Worm (Caenorhabditis elegans) whole organism, L3 larva: ENCODE measurements around the gene hsp-3.

Experiments used
- ama-1 ChIP-seq: fragments of 150-350 bp; optimal IDR thresholded peaks from 2 replicates; lab custom pipeline; 2018
- daf-12 ChIP-seq: fragments of 150-350 bp; optimal IDR thresholded peaks from 2 replicates; lab custom pipeline; 2014; ENCODE audit warnings: missing biosample characterization, missing genetic modification reagents, missing genetic modification characterization
- fos-1 ChIP-seq: fragments of 150-350 bp; optimal IDR thresholded peaks from 2 replicates; lab custom pipeline; 2014; ENCODE audit warnings: missing biosample characterization, missing genetic modification characterization
- mml-1 ChIP-seq: fragments of 150-350 bp; sonication (generic microtip); optimal IDR thresholded peaks from 3 replicates; lab custom pipeline; 2014; ENCODE audit warnings: missing biosample characterization, missing genetic modification characterization
- nhr-237 ChIP-seq: fragments of 150-350 bp; optimal IDR thresholded peaks from 2 replicates; lab custom pipeline; 2014; ENCODE audit warnings: missing biosample characterization, missing genetic modification characterization
- nhr-25 ChIP-seq: sonication (generic microtip); optimal IDR thresholded peaks from 2 replicates; lab custom pipeline; 2017; ENCODE audit warnings: missing biosample characterization, missing genetic modification characterization

DNA sequence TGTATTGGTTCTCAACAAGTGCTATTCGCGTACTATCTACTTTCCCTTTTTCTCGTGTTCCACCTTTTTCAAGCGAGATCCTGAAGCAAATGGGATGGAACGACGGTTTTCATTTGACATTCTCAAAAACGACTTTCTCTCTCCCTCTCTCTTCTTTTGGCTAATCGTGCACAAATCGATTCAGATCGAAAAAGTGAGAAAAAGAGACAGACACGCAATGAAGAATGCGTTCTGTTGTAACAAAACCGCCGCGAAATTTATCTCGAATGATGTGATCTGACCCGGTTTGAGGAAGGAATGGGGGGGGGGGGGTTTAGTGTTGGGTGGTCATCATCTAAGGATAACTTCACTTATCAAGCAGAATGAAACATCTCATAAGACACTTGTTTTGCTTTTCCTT is 27.5 kb downstream of the hsp-3 start:
- peak; percentile 50 for TF ChIP-seq nhr-25 (tag; lab: Kevin White, UChicago)
- no peak for TF ChIP-seq fos-1
- no peak for TF ChIP-seq ama-1 (lab: Kevin White, UChicago)
- no peak for TF ChIP-seq nhr-237 (tag; lab: Kevin White, UChicago)
- no peak for TF ChIP-seq mml-1 (tag; lab: Kevin White, UChicago)
- no peak for TF ChIP-seq daf-12 (tag; lab: Kevin White, UChicago)
